Fruit fly (Drosophila melanogaster) Kc167 (cell line): Measurements from ENCODE around the gene Lamtor3.

ENCODE experiments used
- Myc ChIP-seq: fragments of >200 bp; optimal IDR thresholded peaks from 2 replicates; lab custom pipeline; 2017; ENCODE audit warnings: missing external identifiers
- Sin3A ChIP-seq: fragments of >200 bp; optimal IDR thresholded peaks from 2 replicates; lab custom pipeline; 2018; ENCODE audit warnings: missing external identifiers
- h ChIP-seq: fragments of >200 bp; optimal IDR thresholded peaks from 3 replicates; lab custom pipeline; 2018; ENCODE audit warnings: missing external identifiers
- insv ChIP-seq: fragments of >200 bp; optimal IDR thresholded peaks from 3 replicates; lab custom pipeline; 2018; ENCODE audit warnings: missing external identifiers
- psq ChIP-seq: fragments of >200 bp; optimal IDR thresholded peaks from 2 replicates; lab custom pipeline; 2017; ENCODE audit warnings: missing external identifiers
- ttk ChIP-seq: sonication (Bioruptor generic); optimal IDR thresholded peaks from 2 replicates; lab custom pipeline; 2017; ENCODE audit warnings: missing external identifiers

The Lamtor3 gene

DNA sequence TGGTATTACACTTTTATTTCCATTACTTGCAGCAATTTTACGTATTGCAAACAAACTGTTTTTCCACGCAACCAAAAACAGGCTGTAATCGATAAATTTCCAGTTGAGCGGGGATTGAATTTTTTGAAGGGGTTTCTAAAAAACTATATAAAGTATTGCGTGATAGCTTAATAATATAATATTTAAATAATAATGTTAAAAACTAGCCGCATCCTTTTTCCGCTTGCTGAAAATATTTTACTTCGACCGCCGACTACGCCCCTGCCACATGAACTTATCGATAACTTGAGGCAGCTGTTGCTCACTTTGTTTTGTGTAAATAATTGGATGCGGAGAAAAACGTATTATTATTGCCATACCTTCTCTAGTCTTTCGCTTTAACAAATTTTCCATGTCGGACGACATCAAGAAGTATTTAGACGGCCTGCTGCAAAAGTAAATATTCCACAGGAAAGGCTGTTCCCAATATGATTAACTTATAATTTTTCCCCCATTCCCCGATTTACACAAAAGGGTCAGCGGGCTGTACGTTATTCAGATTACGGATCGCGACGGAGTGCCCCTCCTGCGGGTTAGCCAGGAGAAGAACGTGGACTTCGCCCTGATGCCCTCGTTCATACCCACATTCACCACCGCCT, at the start of gene Lamtor3, which contains the start of gene fws:
Gene Lamtor3, plus strand, starts transcription at position 289 of the 638 bp plus-strand sequence.
Gene fws, minus strand, starts transcription at position 87 of the 638 bp plus-strand sequence.
- no peak for TF ChIP-seq ttk

- no peak for TF ChIP-seq Myc
- TF ChIP-seq ttk, result no peak
- TF ChIP-seq psq (lab: Kevin White, UChicago), result no peak
- no peak for TF ChIP-seq insv (lab: Kevin White, UChicago)
- TF ChIP-seq Sin3A (lab: Kevin White, UChicago), result no peak
- no peak for TF ChIP-seq h (lab: Kevin White, UChicago)
Measured at dm6 chr2L:17431359-17431675, 49.7 kb upstream of the Lamtor3 start.

- TF ChIP-seq psq (lab: Kevin White, UChicago) (no peak), Myc (no peak), ttk (no peak), insv (lab: Kevin White, UChicago) (no peak), Sin3A (lab: Kevin White, UChicago) (no peak)
Measured at dm6 chr2L:17433030-17433912, 47.8 kb upstream of the Lamtor3 start, which contains the start of the genes Dif and CG5043. TSS of gene Dif (minus strand) at chr2L:17433161. TSS of gene CG5043 (plus strand) at chr2L:17433862.

DNA sequence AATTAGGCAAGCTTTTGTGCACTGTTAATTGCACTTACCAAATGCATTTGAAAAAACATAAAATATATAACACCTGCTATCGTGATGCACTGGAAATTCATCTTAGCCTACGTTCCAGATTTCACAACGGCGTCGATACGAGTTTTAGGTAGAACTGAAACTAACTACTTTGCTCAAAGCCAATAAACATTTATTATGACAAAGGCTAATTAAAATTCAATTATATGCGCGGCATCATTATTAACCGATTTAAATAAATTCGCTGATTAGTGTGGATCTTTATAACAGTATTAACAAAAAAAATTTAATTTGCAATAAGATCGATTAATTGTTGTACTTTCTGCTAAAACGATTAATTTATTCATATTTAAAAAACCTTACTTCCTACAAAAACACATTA, 44.5 kb upstream of the Lamtor3 start, which contains the start of gene CG33928:
Gene CG33928, minus strand, starts transcription at position 101 of the 400 bp plus-strand sequence.
- TF ChIP-seq Sin3A (lab: Kevin White, UChicago) (no peak), ttk (no peak), psq (lab: Kevin White, UChicago) (no peak), Myc (no peak), h (lab: Kevin White, UChicago) (no peak), insv (lab: Kevin White, UChicago) (no peak)

- TF ChIP-seq Myc (no peak), h (lab: Kevin White, UChicago) (no peak), ttk (no peak), insv (lab: Kevin White, UChicago) (no peak), psq (lab: Kevin White, UChicago) (no peak), Sin3A (lab: Kevin White, UChicago) (no peak)
Measured at dm6 chr2L:17437594-17437993, 43.4 kb upstream of the Lamtor3 start.

DNA sequence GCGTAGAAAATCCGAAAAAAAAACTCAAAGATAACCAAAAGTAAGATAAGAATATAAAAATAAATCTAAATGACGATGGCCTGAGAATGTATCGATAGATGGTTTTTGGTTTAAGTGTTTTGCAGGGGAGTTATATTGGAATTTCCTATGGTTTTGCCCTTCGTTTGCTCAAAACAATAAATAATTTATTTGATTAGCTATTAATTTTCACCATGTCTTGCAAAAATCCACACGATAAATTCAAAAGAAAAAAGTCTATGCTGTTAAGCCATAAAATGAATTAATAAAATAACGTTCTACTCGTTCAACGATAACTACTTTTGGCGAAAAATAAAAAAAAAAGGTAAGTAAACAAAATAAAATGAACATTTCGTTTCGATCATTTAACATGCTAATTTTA, 34.0 kb upstream of the Lamtor3 start:
- TF ChIP-seq insv (lab: Kevin White, UChicago) (no peak), Sin3A (lab: Kevin White, UChicago) (no peak), h (lab: Kevin White, UChicago) (no peak), psq (lab: Kevin White, UChicago) (no peak), Myc (no peak), ttk (no peak)

- TF ChIP-seq psq (lab: Kevin White, UChicago) (no peak), Myc (no peak), h (lab: Kevin White, UChicago) (no peak), Sin3A (lab: Kevin White, UChicago) (no peak), ttk (no peak), insv (lab: Kevin White, UChicago) (no peak)
Measured at dm6 chr2L:17448435-17448834, 32.6 kb upstream of the Lamtor3 start.

DNA sequence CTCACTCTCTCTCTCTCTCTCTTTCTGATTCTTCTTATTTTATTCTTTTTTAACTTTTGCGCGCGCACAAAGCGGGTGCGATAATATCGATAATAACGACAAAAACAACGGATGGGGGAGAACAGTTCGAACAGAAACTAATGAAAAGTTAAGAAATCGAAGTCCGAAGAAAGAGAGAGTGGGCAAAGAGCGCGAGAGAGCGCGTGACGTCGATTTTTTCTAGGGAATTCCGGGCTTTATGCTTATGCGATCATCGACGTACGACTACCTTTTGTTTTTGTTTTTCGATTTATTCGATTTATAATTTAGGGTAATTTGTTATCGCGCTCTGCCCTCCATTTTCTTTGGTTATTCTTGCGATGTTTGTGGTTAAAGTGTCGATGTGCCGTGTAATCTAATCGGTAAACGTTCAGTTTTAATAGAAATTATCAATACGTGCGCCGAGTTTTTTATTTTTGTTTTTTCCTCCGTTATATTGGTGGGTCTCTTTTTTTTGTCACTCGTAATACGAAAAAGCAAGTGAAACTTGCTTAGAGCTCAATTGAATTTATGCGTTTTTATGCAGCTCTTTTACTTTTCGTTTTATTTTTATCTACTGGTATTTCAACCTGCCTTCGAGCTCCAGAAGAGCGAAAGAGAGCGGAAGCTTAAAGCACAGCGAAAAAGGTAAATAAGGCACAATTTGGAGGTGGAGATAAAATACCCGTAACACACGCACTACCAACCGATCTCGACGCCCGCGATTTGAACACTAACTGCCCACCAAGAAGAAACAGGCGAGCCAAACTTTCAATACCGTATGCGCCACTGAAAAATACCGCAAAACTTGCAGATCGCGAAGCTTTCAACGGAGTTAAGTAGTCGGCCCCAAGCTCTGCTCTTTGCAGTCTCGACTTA, 31.2 kb upstream of the Lamtor3 start, which contains the start of gene dl:
Gene dl, minus strand, starts transcription at position 757 of the 897 bp plus-strand sequence.
- no peak for TF ChIP-seq h (lab: Kevin White, UChicago)
- no peak for TF ChIP-seq psq (lab: Kevin White, UChicago)
- TF ChIP-seq Myc, result no peak
- TF ChIP-seq ttk, result no peak
- no peak for TF ChIP-seq Sin3A (lab: Kevin White, UChicago)
- TF ChIP-seq insv (lab: Kevin White, UChicago), result no peak

- no peak for TF ChIP-seq Sin3A (lab: Kevin White, UChicago)
- TF ChIP-seq psq (lab: Kevin White, UChicago), result no peak
- no peak for TF ChIP-seq Myc
- no peak for TF ChIP-seq h (lab: Kevin White, UChicago)
- no peak for TF ChIP-seq ttk
- no peak for TF ChIP-seq insv (lab: Kevin White, UChicago)
Measured at dm6 chr2L:17450505-17451415, 30.3 kb upstream of the Lamtor3 start.

DNA sequence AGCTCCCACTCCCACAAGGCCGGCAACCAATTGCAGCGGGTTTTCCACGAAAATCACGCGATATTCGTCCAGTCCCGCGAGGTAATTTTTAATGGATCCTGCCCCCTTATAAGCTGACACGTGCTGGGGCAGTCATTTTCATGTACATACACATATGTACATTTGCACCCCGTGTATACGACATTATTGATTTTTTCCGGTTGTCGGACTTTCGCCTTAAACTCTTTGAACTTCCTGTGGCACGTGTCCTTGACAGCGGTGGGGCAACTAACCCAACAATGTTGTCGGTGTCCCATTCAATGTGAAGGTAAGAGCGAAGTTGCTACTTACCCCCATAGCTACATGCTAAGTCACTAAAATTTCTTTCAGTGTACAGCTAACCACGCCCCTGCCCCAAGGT, 28.9 kb upstream of the Lamtor3 start:
- TF ChIP-seq Myc (no peak), ttk (no peak), insv (lab: Kevin White, UChicago) (no peak), Sin3A (lab: Kevin White, UChicago) (no peak), psq (lab: Kevin White, UChicago) (no peak), h (lab: Kevin White, UChicago) (no peak)
